Worm (Caenorhabditis elegans): Measurements from ENCODE around the gene sucg-1.

Gene sucg-1

ce11 chrIV:7778865-7779264 is 50.2 kb downstream of the sucg-1 start, which contains the start of gene rpap-3:
TSS of gene rpap-3 (minus strand) at chrIV:7778965.
- TF ChIP-seq nhr-2 (tag; optimal IDR thresholded peaks at IDR 0.05) (no peak), ham-2 (GFP tag; optimal IDR thresholded peaks at IDR 0.05) (no peak), zip-8 (tag; optimal IDR thresholded peaks at IDR 0.05) (no peak), nhr-28 (tag; optimal IDR thresholded peaks at IDR 0.05) (no peak), lin-13 (tag; optimal IDR thresholded peaks at IDR 0.05) (no peak), ceh-83 (GFP tag; optimal IDR thresholded peaks at IDR 0.05) (no peak), nhr-237 (tag; optimal IDR thresholded peaks at IDR 0.05) (no peak), snpc-4 (tag; optimal IDR thresholded peaks at IDR 0.05) (no peak), flh-1 (GFP tag; optimal IDR thresholded peaks at IDR 0.05) (no peak), unc-62 (GFP tag; optimal IDR thresholded peaks at IDR 0.05) (no peak)

Data from whole organism, mixed stage, embryonic.